Fruit fly (Drosophila melanogaster): Measurements from ENCODE around the gene Tdrd3.
A peak's percentile ranks its signal among the peaks of the same experiment; 100 is the strongest.

Tdrd3 gene

dm6 chr3L:14786230-14786850 lies at the start of gene Tdrd3, which contains the start of gene bmm (continued):
- TF ChIP-seq insv (GFP tag; optimal IDR thresholded peaks at IDR 0.05) (peak in 1 of 2 experiments; percentile 63), CG12219 (GFP tag; optimal IDR thresholded peaks at IDR 0.05) (no peak), ap (GFP tag; IDR thresholded peaks at IDR 0.05) (peak; percentile 29; the same call in 1 of the 2 replicates), Scr (GFP tag; IDR thresholded peaks at IDR 0.05; ENCODE audit: partially characterized antibody) (peak; percentile 95), CG1233 (GFP tag; optimal IDR thresholded peaks at IDR 0.05) (peak; percentile 71), CG8281 (tag; optimal IDR thresholded peaks at IDR 0.05) (peak; percentile 22), Kr (GFP tag; optimal IDR thresholded peaks at IDR 0.05) (no peak), CG1792 (GFP tag; optimal IDR thresholded peaks at IDR 0.05) (no peak), cad (GFP tag; optimal IDR thresholded peaks at IDR 0.05) (no peak), NfI (GFP tag; optimal IDR thresholded peaks at IDR 0.05) (peak; percentile 83), otp (GFP tag; IDR thresholded peaks at IDR 0.05) (peak; percentile 52; the same call in 2 of the 3 replicates), gt (GFP tag; IDR thresholded peaks at IDR 0.05) (peak; percentile 42; the same call in 1 of the 2 replicates), ase (GFP tag; IDR thresholded peaks at IDR 0.05) (peak; percentile 31; the same call in 2 of the 3 replicates), CG12391 (tag; optimal IDR thresholded peaks at IDR 0.05) (peak; percentile 95), hb (GFP tag; IDR thresholded peaks at IDR 0.05; ENCODE audit: partially characterized antibody) (peak; percentile 84), Atf6 (GFP tag; IDR thresholded peaks at IDR 0.05) (peak; percentile 41; the same call in 1 of the 2 replicates), ham (GFP tag; IDR thresholded peaks at IDR 0.05) (no peak; the same call in 1 of the 2 replicates), CG12236 (GFP tag; optimal IDR thresholded peaks at IDR 0.05) (no peak), Stat92E (GFP tag; optimal IDR thresholded peaks at IDR 0.05) (peak in 1 of 3 experiments; percentile 63), sna (GFP tag; IDR thresholded peaks at IDR 0.05; ENCODE audit: partially characterized antibody) (peak; percentile 87), so (GFP tag; IDR thresholded peaks at IDR 0.05) (peak; percentile 63; the same call in 1 of the 3 replicates), psq (GFP tag; optimal IDR thresholded peaks at IDR 0.05) (peak; percentile 33), CG14710 (tag; optimal IDR thresholded peaks at IDR 0.05) (peak; percentile 95), CG6683 (GFP tag; optimal IDR thresholded peaks at IDR 0.05) (peak; percentile 52), CG6791 (GFP tag; IDR thresholded peaks at IDR 0.05; ENCODE audit: partially characterized antibody) (peak; percentile 79), CG14014 (GFP tag; IDR thresholded peaks at IDR 0.05) (peak; percentile 77), dm (GFP tag; optimal IDR thresholded peaks at IDR 0.05) (no peak), BEAF-32 (GFP tag; optimal IDR thresholded peaks at IDR 0.05) (peak; percentile 93), CG5953 (GFP tag; IDR thresholded peaks at IDR 0.05) (peak; percentile 63; the same call in 1 of the 2 replicates), CG11560 (tag; IDR thresholded peaks at IDR 0.05) (peak; percentile 27; the same call in 1 of the 3 replicates), CG8089 (GFP tag; optimal IDR thresholded peaks at IDR 0.05) (no peak), wek (GFP tag; optimal IDR thresholded peaks at IDR 0.05) (peak; percentile 98), Dll (GFP tag; IDR thresholded peaks at IDR 0.05; ENCODE audit: partially characterized antibody) (peak; percentile 94), pros (GFP tag; optimal IDR thresholded peaks at IDR 0.05) (no peak), ash1 (GFP tag; optimal IDR thresholded peaks at IDR 0.05) (no peak), CG3407 (GFP tag; optimal IDR thresholded peaks at IDR 0.05) (peak; percentile 45), twi (tag; optimal IDR thresholded peaks at IDR 0.05) (peak; percentile 77), CG8944 (GFP tag; optimal IDR thresholded peaks at IDR 0.05) (peak; percentile 27), amos (GFP tag; IDR thresholded peaks at IDR 0.05; ENCODE audit: partially characterized antibody) (peak; percentile 91), B-H2 (GFP tag; optimal IDR thresholded peaks at IDR 0.05) (peak; percentile 80), gcm2 (GFP tag; optimal IDR thresholded peaks at IDR 0.05) (no peak), HLH54F (GFP tag; optimal IDR thresholded peaks at IDR 0.05) (peak; percentile 81), stwl (tag; optimal IDR thresholded peaks at IDR 0.05) (peak; percentile 72), schlank (tag; optimal IDR thresholded peaks at IDR 0.05) (peak; percentile 32), CG16779 (GFP tag; IDR thresholded peaks at IDR 0.05) (peak; percentile 15; the same call in 1 of the 2 replicates), CG33213 (GFP tag; optimal IDR thresholded peaks at IDR 0.05) (no peak), gcm (GFP tag; optimal IDR thresholded peaks at IDR 0.05) (peak; percentile 79), CG12744 (GFP tag; optimal IDR thresholded peaks at IDR 0.05) (no peak)
